Worm (Caenorhabditis elegans) whole organism, L2 larva: Measurements from ENCODE around the gene memb-1.

Experiments used
- R02D3.7 ChIP-seq: fragments of 150-350 bp; optimal IDR thresholded peaks from 2 replicates; lab custom pipeline; 2014; ENCODE audit warnings: missing biosample characterization, missing genetic modification characterization
- lin-13 ChIP-seq: fragments of 150-350 bp; optimal IDR thresholded peaks from 2 replicates; lab custom pipeline; 2014; ENCODE audit warnings: missing biosample characterization, missing genetic modification reagents, missing genetic modification characterization

DNA sequence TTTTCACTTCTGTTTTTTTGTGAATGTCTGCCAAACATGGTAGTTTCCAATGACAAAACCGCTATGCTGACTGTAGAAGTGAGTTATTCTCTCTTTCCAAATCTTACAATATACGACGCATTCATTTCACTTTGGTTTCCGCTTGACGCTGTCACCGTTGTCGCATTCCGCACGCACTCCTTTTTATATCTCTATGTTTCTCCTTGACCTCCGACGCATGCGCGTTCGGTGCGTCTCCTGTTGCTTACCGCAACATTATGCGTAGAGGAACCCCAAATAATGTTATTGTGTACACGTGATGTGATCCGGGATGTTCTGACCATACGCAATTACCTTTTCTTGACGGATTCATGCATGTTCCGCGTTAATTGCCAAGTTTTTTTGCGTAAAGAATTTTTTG, 39.4 kb downstream of the memb-1 start:
- TF ChIP-seq lin-13 (no peak), R02D3.7 (tag; lab: Kevin White, UChicago) (no peak)
